Worm (Caenorhabditis elegans) whole organism, midembryonic: ENCODE data around the gene odr-10.

Experiments
- cog-1 ChIP-seq: sonication (generic microtip); optimal IDR thresholded peaks from 2 replicates; lab custom pipeline; 2016; ENCODE audit warnings: missing genetic modification characterization, missing compliant biosample characterization
- flt-1 ChIP-seq: fragments of 200-800 bp; sonication (Bioruptor generic); IDR thresholded peaks from 2 replicates; pipeline ENCODE4 v1.3.6; 2022; ENCODE audit warnings: missing genetic modification characterization, missing compliant biosample characterization
- klf-2 ChIP-seq: fragments of 200-800 bp; sonication (Bioruptor generic); conservative IDR thresholded peaks from 2 replicates; pipeline ENCODE4 v1.3.6; 2022; ENCODE audit warnings: missing genetic modification reagents, missing genetic modification characterization, missing compliant biosample characterization
- tab-1 ChIP-seq: fragments of 200-800 bp; sonication (Bioruptor generic); IDR thresholded peaks from 2 replicates; pipeline ENCODE4 v1.3.6; 2022; ENCODE audit warnings: missing genetic modification characterization, missing compliant biosample characterization
- ztf-29 ChIP-seq: fragments of 200-800 bp; sonication (Bioruptor generic); IDR thresholded peaks from 2 replicates; pipeline ENCODE4 v1.3.6; 2022; ENCODE audit warnings: missing genetic modification reagents, missing genetic modification characterization, missing compliant biosample characterization

DNA sequence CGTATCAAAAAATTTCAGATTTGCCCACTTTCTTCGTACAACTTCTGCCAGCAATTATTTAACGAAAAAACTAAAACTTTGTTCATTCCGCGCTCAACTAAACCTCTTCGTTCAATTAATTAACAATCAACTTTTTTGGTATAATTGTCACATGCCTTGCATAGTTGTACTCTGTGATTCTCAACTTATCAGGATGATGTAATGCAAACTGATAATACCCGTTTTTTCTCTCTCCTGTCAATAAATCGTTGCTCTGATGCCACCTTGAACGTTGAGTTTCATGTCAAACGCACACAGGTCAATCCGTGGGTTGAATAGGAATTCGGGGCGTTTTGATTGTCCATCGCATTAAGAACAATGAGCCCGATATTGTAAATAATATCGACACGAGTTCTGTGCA lies 39.8 kb upstream of the odr-10 start:
- TF ChIP-seq flt-1 (GFP tag; lab: Robert Waterston, UW) = no peak
- no peak for TF ChIP-seq cog-1 (tag; lab: Kevin White, UChicago)
- TF ChIP-seq ztf-29 (GFP tag; lab: Robert Waterston, UW) = no peak
- TF ChIP-seq tab-1 = no peak
- no peak for TF ChIP-seq klf-2 (GFP tag; lab: Robert Waterston, UW)
